Worm (Caenorhabditis elegans) whole organism, L4/young adult: ENCODE data around the gene frpr-10.
"Not testable (repeated sequence)": the region's sequence is repeated elsewhere in the genome, so short reads cannot be mapped to it uniquely, and the experiment has no call there.

Source experiments
- W03F9.2 ChIP-seq: fragments of 150-350 bp; optimal IDR thresholded peaks from 2 replicates; lab custom pipeline; 2014; ENCODE audit warnings: missing biosample characterization, missing genetic modification characterization
- dao-5 ChIP-seq: sonication (generic microtip); optimal IDR thresholded peaks from 2 replicates; lab custom pipeline; 2016; ENCODE audit warnings: missing genotype, missing genetic modification characterization, moderate library complexity, missing compliant biosample characterization
- him-1 ChIP-seq: sonication (generic microtip); optimal IDR thresholded peaks from 2 replicates; lab custom pipeline; 2016; ENCODE audit warnings: missing genotype, missing genetic modification reagents, missing genetic modification characterization, missing compliant biosample characterization

DNA sequence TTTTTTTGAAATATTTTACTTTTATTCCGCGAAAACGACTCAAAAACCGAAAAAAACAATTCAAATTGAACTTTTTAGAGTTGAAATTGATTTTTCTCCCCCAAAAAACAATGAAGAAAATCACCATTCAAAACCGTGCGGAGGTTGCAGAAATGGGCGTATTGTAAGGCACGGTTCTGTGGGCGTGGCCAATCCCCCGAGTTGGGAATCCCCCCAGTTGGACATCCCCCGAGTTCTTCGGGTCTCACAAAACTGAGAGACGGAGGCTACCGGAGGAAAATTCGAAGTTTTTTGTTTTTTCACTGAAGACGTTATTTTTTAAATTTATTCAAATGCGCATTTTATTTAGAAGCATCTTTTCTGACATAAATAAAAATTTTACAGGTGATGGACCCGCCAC, 9.3 kb upstream of the frpr-10 start, which contains the start of gene mcm-3AP:
- not testable (repeated sequence) for TF ChIP-seq dao-5, W03F9.2, him-1 (tag; lab: Kevin White, UChicago)
